Worm (Caenorhabditis elegans) whole organism, L3 larva: Measurements from ENCODE around the gene C05E4.7.

Experiments used
- ama-1 ChIP-seq: fragments of 150-350 bp; optimal IDR thresholded peaks from 2 replicates; lab custom pipeline; 2018
- elt-2 ChIP-seq: sonication (generic microtip); optimal IDR thresholded peaks from 2 replicates; lab custom pipeline; 2016; ENCODE audit warnings: missing genetic modification reagents, mild to moderate bottlenecking, missing genetic modification characterization, missing compliant biosample characterization
- lin-15B ChIP-seq: fragments of 150-350 bp; optimal IDR thresholded peaks from 2 replicates; lab custom pipeline; 2014; ENCODE audit warnings: missing biosample characterization, missing genetic modification characterization
- nhr-28 ChIP-seq: fragments of 150-350 bp; optimal IDR thresholded peaks from 2 replicates; lab custom pipeline; 2014; ENCODE audit warnings: missing biosample characterization, missing genetic modification characterization
- pha-4 ChIP-seq: fragments of 150-350 bp; optimal IDR thresholded peaks from 2 replicates; lab custom pipeline; 2014; ENCODE audit warnings: missing biosample characterization, missing genetic modification reagents, missing genetic modification characterization
- snpc-4 ChIP-seq: fragments of 150-350 bp; optimal IDR thresholded peaks from 2 replicates; lab custom pipeline; 2014; ENCODE audit warnings: missing biosample characterization, missing genetic modification characterization
- tbx-2 ChIP-seq: sonication (generic microtip); optimal IDR thresholded peaks from 2 replicates; lab custom pipeline; 2016; ENCODE audit warnings: mild to moderate bottlenecking, missing genetic modification characterization, missing compliant biosample characterization
- unc-62 ChIP-seq: fragments of 150-350 bp; sonication (generic microtip); optimal IDR thresholded peaks from 4 replicates; lab custom pipeline; 2014; ENCODE audit warnings: missing biosample characterization, missing genetic modification reagents, missing genetic modification characterization

- TF ChIP-seq tbx-2 (tag; lab: Kevin White, UChicago) = no peak
- peak; percentile 77 for TF ChIP-seq elt-2 (tag; lab: Kevin White, UChicago)
- TF ChIP-seq pha-4 = peak; percentile 53
- peak; percentile 5 for TF ChIP-seq snpc-4 (tag; lab: Kevin White, UChicago)
- TF ChIP-seq nhr-28 = no peak
- TF ChIP-seq ama-1 (lab: Kevin White, UChicago) = peak; percentile 50
- TF ChIP-seq lin-15B (tag; lab: Kevin White, UChicago) = no peak
- TF ChIP-seq unc-62 = no peak
Observed at ce11 chrV:728822-729493, 13.0 kb upstream of the C05E4.7 start.
